Worm (Caenorhabditis elegans) whole organism, midembryonic: ENCODE measurements around the gene fbxa-9.

Experiments
- cog-1 ChIP-seq: sonication (generic microtip); optimal IDR thresholded peaks from 2 replicates; lab custom pipeline; 2016; ENCODE audit warnings: missing genetic modification characterization, missing compliant biosample characterization
- flt-1 ChIP-seq: fragments of 200-800 bp; sonication (Bioruptor generic); IDR thresholded peaks from 2 replicates; pipeline ENCODE4 v1.3.6; 2022; ENCODE audit warnings: missing genetic modification characterization, missing compliant biosample characterization
- klf-2 ChIP-seq: fragments of 200-800 bp; sonication (Bioruptor generic); conservative IDR thresholded peaks from 2 replicates; pipeline ENCODE4 v1.3.6; 2022; ENCODE audit warnings: missing genetic modification reagents, missing genetic modification characterization, missing compliant biosample characterization
- med-1 ChIP-seq: sonication (generic microtip); optimal IDR thresholded peaks from 2 replicates; lab custom pipeline; 2017; ENCODE audit warnings: missing genetic modification characterization, mild to moderate bottlenecking, missing compliant biosample characterization, antibody characterized with exemption, missing genetic modification reagents; ENCODE audit not compliant: insufficient read depth
- ref-1 ChIP-seq: fragments of 200-800 bp; sonication (Bioruptor generic); conservative IDR thresholded peaks from 2 replicates; pipeline ENCODE4 v1.3.6; 2022; ENCODE audit warnings: missing genetic modification reagents, missing genetic modification characterization, missing compliant biosample characterization
- tab-1 ChIP-seq: fragments of 200-800 bp; sonication (Bioruptor generic); IDR thresholded peaks from 2 replicates; pipeline ENCODE4 v1.3.6; 2022; ENCODE audit warnings: missing genetic modification characterization, missing compliant biosample characterization
- ztf-23 ChIP-seq: fragments of 200-800 bp; sonication (Bioruptor generic); IDR thresholded peaks from 2 replicates; pipeline ENCODE4 v1.3.6; 2022; ENCODE audit warnings: missing genetic modification reagents, missing genetic modification characterization, missing compliant biosample characterization
- ztf-29 ChIP-seq: fragments of 200-800 bp; sonication (Bioruptor generic); IDR thresholded peaks from 2 replicates; pipeline ENCODE4 v1.3.6; 2022; ENCODE audit warnings: missing genetic modification reagents, missing genetic modification characterization, missing compliant biosample characterization

DNA sequence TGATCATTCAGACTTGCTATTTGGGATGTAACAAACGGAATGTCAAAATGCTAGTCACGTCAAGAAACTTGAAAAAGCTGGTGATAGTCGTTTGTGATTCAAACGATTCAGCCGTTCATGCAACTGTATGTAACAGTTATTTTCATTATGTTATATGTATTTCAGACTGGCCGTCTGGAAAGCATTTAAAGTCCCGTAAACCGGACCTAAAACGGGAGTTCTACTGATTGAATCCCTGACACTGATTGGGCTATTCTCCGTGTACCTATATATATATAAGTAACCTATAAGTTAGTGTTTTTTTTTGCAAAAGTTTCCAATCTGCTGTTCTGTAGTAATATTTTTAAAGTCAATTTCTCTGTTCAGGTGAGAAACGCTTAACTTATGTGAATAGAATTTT is 22.8 kb upstream of the fbxa-9 start:
- TF ChIP-seq flt-1 (GFP tag; lab: Robert Waterston, UW) (no peak), ztf-23 (GFP tag; lab: Robert Waterston, UW) (no peak), ref-1 (GFP tag; lab: Robert Waterston, UW) (no peak), cog-1 (tag; lab: Kevin White, UChicago) (no peak), klf-2 (GFP tag; lab: Robert Waterston, UW) (no peak), med-1 (GFP tag; lab: Kevin White, UChicago) (no peak), ztf-29 (GFP tag; lab: Robert Waterston, UW) (no peak), tab-1 (GFP tag; lab: Robert Waterston, UW) (no peak)
